Worm (Caenorhabditis elegans) whole organism, L1 larva: Measurements from ENCODE around the gene sre-21.

Experiments used
- F16B12.6 ChIP-seq: fragments of 150-350 bp; optimal IDR thresholded peaks from 2 replicates; lab custom pipeline; 2014; ENCODE audit warnings: missing biosample characterization, missing genetic modification characterization
- alr-1 ChIP-seq: fragments of 200-800 bp; sonication (Bioruptor generic); optimal IDR thresholded peaks from 2 replicates; lab custom pipeline; 2018; ENCODE audit warnings: borderline replicate concordance, mild to moderate bottlenecking, missing genetic modification characterization, missing compliant biosample characterization
- aly-2 ChIP-seq: fragments of 150-350 bp; optimal IDR thresholded peaks from 2 replicates; lab custom pipeline; 2014; ENCODE audit warnings: missing biosample characterization, missing genetic modification characterization
- ceh-8 ChIP-seq: fragments of 200-800 bp; sonication (Bioruptor generic); optimal IDR thresholded peaks from 2 replicates; lab custom pipeline; 2018; ENCODE audit warnings: mild to moderate bottlenecking, missing genetic modification characterization, moderate library complexity, missing compliant biosample characterization
- ceh-88 ChIP-seq: fragments of 200-800 bp; sonication (Bioruptor generic); IDR thresholded peaks from 2 replicates; pipeline ENCODE4 v1.3.6; 2022; ENCODE audit warnings: missing genetic modification characterization, missing compliant biosample characterization
- ceh-90 ChIP-seq: sonication (generic microtip); optimal IDR thresholded peaks from 2 replicates; lab custom pipeline; 2016; ENCODE audit warnings: missing genetic modification characterization, missing compliant biosample characterization
- dsc-1 ChIP-seq: sonication (generic microtip); optimal IDR thresholded peaks from 2 replicates; lab custom pipeline; 2016; ENCODE audit warnings: mild to moderate bottlenecking, missing genetic modification characterization, missing compliant biosample characterization
- efl-1 ChIP-seq, 4 experiments: fragments of 150-350 bp; optimal IDR thresholded peaks in 3 of 4; peaks in 1 of 4; 1 replicate in 1 of 4; 2 replicates in 3 of 4; lab custom pipeline; 2014; ENCODE audit warnings: missing biosample characterization in 2 of 4, missing genetic modification characterization in 2 of 4, missing genetic modification reagents in 2 of 4
- efl-3 ChIP-seq: fragments of 200-800 bp; sonication (Bioruptor generic); optimal IDR thresholded peaks from 2 replicates; lab custom pipeline; 2018; ENCODE audit warnings: mild to moderate bottlenecking, missing genetic modification characterization, missing compliant biosample characterization
- hlh-17 ChIP-seq: fragments of 200-800 bp; sonication (Bioruptor generic); optimal IDR thresholded peaks from 2 replicates; lab custom pipeline; 2018; ENCODE audit warnings: missing genetic modification characterization, mild to moderate bottlenecking, missing compliant biosample characterization, moderate library complexity, borderline replicate concordance
- hpl-2 ChIP-seq: fragments of 150-350 bp; optimal IDR thresholded peaks from 2 replicates; lab custom pipeline; 2014; ENCODE audit warnings: missing biosample characterization, missing genetic modification reagents, missing genetic modification characterization
- isw-1 ChIP-seq: fragments of 200-800 bp; sonication (Bioruptor generic); IDR thresholded peaks from 2 replicates; pipeline ENCODE4 v1.3.6; 2022; ENCODE audit warnings: missing genetic modification characterization, missing compliant biosample characterization
- lin-14 ChIP-seq: fragments of 200-800 bp; sonication (Bioruptor generic); optimal IDR thresholded peaks from 2 replicates; lab custom pipeline; 2018; ENCODE audit warnings: mild to moderate bottlenecking, missing genetic modification characterization, moderate library complexity, missing compliant biosample characterization
- lin-15B ChIP-seq: fragments of 150-350 bp; sonication (generic microtip); optimal IDR thresholded peaks from 3 replicates; lab custom pipeline; 2014; ENCODE audit warnings: missing biosample characterization, missing genetic modification characterization
- lin-39 ChIP-seq: fragments of 150-350 bp; optimal IDR thresholded peaks from 2 replicates; lab custom pipeline; 2014; ENCODE audit warnings: missing biosample characterization, missing genetic modification reagents, missing genetic modification characterization
- lsy-2 ChIP-seq, 2 experiments: fragments of 150-350 bp; optimal IDR thresholded peaks; 2 replicates each; lab custom pipeline; 2014; ENCODE audit warnings: missing biosample characterization in 2 of 2, missing genetic modification characterization in 2 of 2
- mab-9 ChIP-seq: fragments of 200-800 bp; sonication (Bioruptor generic); IDR thresholded peaks from 2 replicates; pipeline ENCODE4 v1.3.6; 2022; ENCODE audit warnings: missing genetic modification reagents, missing genetic modification characterization, missing compliant biosample characterization
- mep-1 ChIP-seq: fragments of 150-350 bp; optimal IDR thresholded peaks from 2 replicates; lab custom pipeline; 2014; ENCODE audit warnings: missing biosample characterization, missing genetic modification characterization
- nhr-19 ChIP-seq: fragments of 200-800 bp; sonication (Bioruptor generic); conservative IDR thresholded peaks from 2 replicates; pipeline ENCODE4 v1.3.6; 2022; ENCODE audit warnings: missing genetic modification characterization, missing compliant biosample characterization
- nhr-237 ChIP-seq: fragments of 150-350 bp; optimal IDR thresholded peaks from 2 replicates; lab custom pipeline; 2014; ENCODE audit warnings: missing biosample characterization, missing genetic modification characterization
- nhr-47 ChIP-seq: sonication (generic microtip); optimal IDR thresholded peaks from 2 replicates; lab custom pipeline; 2016; ENCODE audit warnings: mild to moderate bottlenecking, missing genetic modification characterization, moderate library complexity, missing compliant biosample characterization
- nhr-71 ChIP-seq: sonication (generic microtip); optimal IDR thresholded peaks from 2 replicates; lab custom pipeline; 2016; ENCODE audit warnings: mild to moderate bottlenecking, missing genetic modification characterization, moderate library complexity, missing compliant biosample characterization
- nhr-77 ChIP-seq: fragments of 150-350 bp; optimal IDR thresholded peaks from 2 replicates; lab custom pipeline; 2014; ENCODE audit warnings: missing biosample characterization, missing genetic modification characterization
- nhr-84 ChIP-seq: sonication (generic microtip); optimal IDR thresholded peaks from 2 replicates; lab custom pipeline; 2017; ENCODE audit warnings: missing biosample characterization, missing genetic modification characterization
- pqm-1 ChIP-seq: sonication (generic microtip); optimal IDR thresholded peaks from 3 replicates; lab custom pipeline; 2017; ENCODE audit warnings: missing biosample characterization, missing genetic modification characterization
- rnt-1 ChIP-seq: sonication (generic microtip); optimal IDR thresholded peaks from 2 replicates; lab custom pipeline; 2016; ENCODE audit warnings: mild to moderate bottlenecking, missing genetic modification characterization, moderate library complexity, missing compliant biosample characterization
- snpc-4 ChIP-seq: fragments of 150-350 bp; optimal IDR thresholded peaks from 2 replicates; lab custom pipeline; 2014; ENCODE audit warnings: missing biosample characterization, missing genetic modification characterization
- snu-23 ChIP-seq: sonication (generic microtip); optimal IDR thresholded peaks from 2 replicates; lab custom pipeline; 2016; ENCODE audit warnings: missing genetic modification characterization, missing compliant biosample characterization
- sptf-1 ChIP-seq: fragments of 150-350 bp; optimal IDR thresholded peaks from 2 replicates; lab custom pipeline; 2014; ENCODE audit warnings: missing biosample characterization, missing genetic modification characterization
- swsn-7 ChIP-seq: sonication (generic microtip); optimal IDR thresholded peaks from 2 replicates; lab custom pipeline; 2016; ENCODE audit warnings: missing genetic modification characterization, missing compliant biosample characterization
- tbx-2 ChIP-seq: sonication (generic microtip); optimal IDR thresholded peaks from 2 replicates; lab custom pipeline; 2016; ENCODE audit warnings: missing genetic modification characterization, missing compliant biosample characterization
- tlp-1 ChIP-seq: fragments of 150-350 bp; optimal IDR thresholded peaks from 2 replicates; lab custom pipeline; 2014; ENCODE audit warnings: missing biosample characterization, missing genetic modification characterization
- unc-62 ChIP-seq: fragments of 150-350 bp; optimal IDR thresholded peaks from 2 replicates; lab custom pipeline; 2014; ENCODE audit warnings: missing biosample characterization, missing genetic modification reagents, missing genetic modification characterization
- unc-86 ChIP-seq: sonication (generic microtip); optimal IDR thresholded peaks from 2 replicates; lab custom pipeline; 2016; ENCODE audit warnings: missing genetic modification characterization, missing compliant biosample characterization
- xbp-1 ChIP-seq: sonication (generic microtip); optimal IDR thresholded peaks from 2 replicates; lab custom pipeline; 2016; ENCODE audit warnings: missing genetic modification characterization, missing compliant biosample characterization

Gene sre-21

ce11 chrV:17773108-17773507 lies at the start of gene sre-21:
Gene sre-21, minus strand, starts transcription at chrV:17773208.
- no peak for TF ChIP-seq lsy-2 (tag; optimal IDR thresholded peaks at IDR 0.05; lab: Kevin White, UChicago)
- no peak for TF ChIP-seq sptf-1 (tag; lab: Kevin White, UChicago)
- no peak for TF ChIP-seq pqm-1 (tag; lab: Kevin White, UChicago)
- TF ChIP-seq nhr-19 (GFP tag; lab: Robert Waterston, UW): no peak
- TF ChIP-seq hpl-2 (GFP tag; lab: Kevin White, UChicago): no peak
- TF ChIP-seq tlp-1 (tag; lab: Kevin White, UChicago): no peak
- no peak for TF ChIP-seq unc-86
- TF ChIP-seq nhr-47 (tag; lab: Kevin White, UChicago): no peak
- TF ChIP-seq nhr-237: no peak
- TF ChIP-seq unc-62 (GFP tag; lab: Kevin White, UChicago): no peak
- no peak for TF ChIP-seq xbp-1 (tag; lab: Kevin White, UChicago)
- TF ChIP-seq nhr-77 (tag; lab: Kevin White, UChicago): no peak
- TF ChIP-seq tbx-2 (tag; lab: Kevin White, UChicago): no peak
- TF ChIP-seq ceh-90 (tag; lab: Kevin White, UChicago): no peak
- TF ChIP-seq mep-1: no peak
- TF ChIP-seq lin-39: no peak
- TF ChIP-seq alr-1 (tag; lab: Kevin White, UChicago): no peak
- no peak for TF ChIP-seq isw-1 (GFP tag; lab: Robert Waterston, UW)
- no peak for TF ChIP-seq snu-23 (GFP tag; lab: Kevin White, UChicago)

DNA sequence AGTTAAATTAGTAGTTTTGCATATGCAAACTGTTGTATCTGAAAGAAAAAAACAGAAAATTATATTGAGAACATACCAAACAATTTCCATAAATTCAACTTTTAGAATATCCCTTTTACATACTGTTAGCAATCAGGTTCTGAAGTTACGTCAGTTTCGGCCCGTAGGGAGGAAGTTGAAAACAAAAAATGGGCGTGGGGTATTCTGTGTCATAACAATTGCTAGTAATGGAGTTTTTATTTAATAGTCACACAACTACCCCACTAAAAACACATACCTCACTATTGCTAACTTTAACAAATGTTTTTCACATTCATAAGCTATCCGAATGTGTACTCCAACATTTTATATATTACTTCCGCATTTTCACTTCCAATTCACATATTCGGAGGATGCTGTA lies 48.8 kb upstream of the sre-21 start, which contains the start of gene srh-300:
Gene srh-300 (plus strand): TSS at position 301 of the 400 bp plus-strand sequence.
- TF ChIP-seq lin-14 (GFP tag; lab: Kevin White, UChicago): no peak
- TF ChIP-seq swsn-7 (tag; lab: Kevin White, UChicago): no peak
- no peak for TF ChIP-seq lin-15B (tag; lab: Kevin White, UChicago)
- no peak for TF ChIP-seq efl-3 (GFP tag; lab: Kevin White, UChicago)
- TF ChIP-seq tlp-1 (tag; lab: Kevin White, UChicago): no peak
- no peak for TF ChIP-seq lin-39
- TF ChIP-seq rnt-1 (tag; lab: Kevin White, UChicago): no peak
- TF ChIP-seq aly-2 (tag; lab: Kevin White, UChicago): no peak
- TF ChIP-seq F16B12.6 (tag; lab: Kevin White, UChicago): no peak
- no peak for TF ChIP-seq snpc-4
- no peak for TF ChIP-seq dsc-1
- no peak for TF ChIP-seq nhr-71

ce11 chrV:17819704-17820103 lies 46.7 kb upstream of the sre-21 start:
- TF ChIP-seq hlh-17 (GFP tag; lab: Kevin White, UChicago) (no peak), pqm-1 (tag; lab: Kevin White, UChicago) (no peak), nhr-84 (tag; lab: Kevin White, UChicago) (no peak), efl-1 (optimal IDR thresholded peaks at IDR 0.05; lab: Kevin White, UChicago) (no peak), efl-1 (GFP tag; optimal IDR thresholded peaks at IDR 0.05 in 1 of 2; lab: Kevin White, UChicago) (peak in 1 of 2 experiments; percentile 23)
- TF ChIP-seq, all 84 proteins: peak for 1

ce11 chrV:17818567-17818966 lies 45.6 kb upstream of the sre-21 start, which contains the start of gene srh-298:
Gene srh-298, plus strand, starts transcription at chrV:17818867.
- TF ChIP-seq mab-9: no peak
- TF ChIP-seq efl-1 (optimal IDR thresholded peaks at IDR 0.05; lab: Kevin White, UChicago): no peak
- TF ChIP-seq efl-1 (GFP tag; optimal IDR thresholded peaks at IDR 0.05 in 1 of 2; lab: Kevin White, UChicago): peak in 1 of 2 experiments; percentile 14

DNA sequence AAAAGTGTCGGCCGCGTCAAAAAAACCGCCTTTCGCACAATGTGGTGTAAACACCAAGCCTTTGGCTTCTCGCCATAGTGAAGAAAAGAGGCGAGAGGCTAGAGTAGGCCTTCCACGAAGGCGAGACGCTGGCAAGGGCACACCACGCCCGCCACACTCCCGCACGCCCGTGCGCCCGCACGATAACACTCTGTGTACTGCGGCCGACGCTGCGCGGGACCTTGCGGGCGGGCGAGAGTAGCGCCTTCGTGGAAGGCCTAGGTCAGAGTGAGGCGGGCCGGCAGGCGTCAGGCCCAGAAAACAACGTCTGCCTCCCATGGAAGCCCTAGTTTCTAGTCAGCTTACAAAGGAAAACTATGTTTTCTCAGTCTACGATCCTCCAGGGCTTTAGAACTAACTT lies 39.1 kb upstream of the sre-21 start:
- TF ChIP-seq ceh-88 (GFP tag; lab: Robert Waterston, UW): no peak
- TF ChIP-seq mab-9: no peak
- TF ChIP-seq unc-62 (GFP tag; lab: Kevin White, UChicago): no peak
- TF ChIP-seq ceh-8 (GFP tag; lab: Kevin White, UChicago): no peak
- no peak for TF ChIP-seq sptf-1 (tag; lab: Kevin White, UChicago)
- TF ChIP-seq, all 84 proteins: peak for 0
